Fruit fly (Drosophila melanogaster) whole organism, embryonic: ENCODE data around the gene CG10365.

Experiments used
- Antp ChIP-seq: fragments of 200-800 bp; sonication (Bioruptor generic); optimal IDR thresholded peaks from 3 replicates; lab custom pipeline; 2016; ENCODE audit warnings: missing biosample characterization, missing genetic modification characterization
- CG10209 ChIP-seq: fragments of 200-800 bp; sonication (Bioruptor generic); optimal IDR thresholded peaks from 3 replicates; lab custom pipeline; 2017; ENCODE audit warnings: missing biosample characterization, mild to moderate bottlenecking, missing genetic modification characterization, missing genetic modification reagents
- CG11504 ChIP-seq: fragments of 200-800 bp; sonication (Bioruptor generic); optimal IDR thresholded peaks from 3 replicates; lab custom pipeline; 2019; ENCODE audit warnings: missing biosample characterization, mild to moderate bottlenecking, missing genetic modification characterization, moderate library complexity
- CG11696 ChIP-seq: fragments of 200-800 bp; sonication (Bioruptor generic); IDR thresholded peaks from 2 replicates; pipeline ENCODE4 v1.3.6; 2022; ENCODE audit warnings: missing biosample characterization, missing genetic modification characterization
- CG12391 ChIP-seq: fragments of 200-800 bp; sonication (Bioruptor generic); optimal IDR thresholded peaks from 3 replicates; lab custom pipeline; 2018; ENCODE audit warnings: missing biosample characterization, mild to moderate bottlenecking, missing genetic modification characterization, moderate library complexity
- CG12744 ChIP-seq: fragments of 200-800 bp; sonication (Bioruptor generic); optimal IDR thresholded peaks from 2 replicates; lab custom pipeline; 2016; ENCODE audit warnings: missing biosample characterization, missing genetic modification characterization
- CG15514 ChIP-seq: fragments of 200-800 bp; sonication (Bioruptor generic); optimal IDR thresholded peaks from 3 replicates; lab custom pipeline; 2017; ENCODE audit warnings: missing biosample characterization, missing genetic modification characterization, mild to moderate bottlenecking, moderate library complexity, missing genetic modification reagents
- CG15696 ChIP-seq: fragments of 200-800 bp; sonication (Bioruptor generic); optimal IDR thresholded peaks from 2 replicates; lab custom pipeline; 2019; ENCODE audit warnings: missing biosample characterization, mild to moderate bottlenecking, missing genetic modification characterization, moderate library complexity
- CG16815 ChIP-seq: fragments of 200-800 bp; sonication (Bioruptor generic); optimal IDR thresholded peaks from 3 replicates; lab custom pipeline; 2017; ENCODE audit warnings: missing biosample characterization, mild to moderate bottlenecking, missing genetic modification characterization
- CG30431 ChIP-seq: fragments of 200-800 bp; sonication (Bioruptor generic); optimal IDR thresholded peaks from 2 replicates; lab custom pipeline; 2017; ENCODE audit warnings: missing biosample characterization, missing genetic modification characterization
- CG31365 ChIP-seq: fragments of 200-800 bp; sonication (Bioruptor generic); optimal IDR thresholded peaks from 2 replicates; lab custom pipeline; 2018; ENCODE audit warnings: missing biosample characterization, mild to moderate bottlenecking, missing genetic modification characterization
- CG3726 ChIP-seq: fragments of 200-800 bp; sonication (Bioruptor generic); IDR thresholded peaks from 3 replicates; pipeline ENCODE4, ENCODE4 v1.3.6; 2022; ENCODE audit warnings: missing biosample characterization, missing genetic modification characterization
- CG6272 ChIP-seq: fragments of 200-800 bp; sonication (Bioruptor generic); IDR thresholded peaks from 2 replicates; pipeline ENCODE4 v1.3.6; 2022; ENCODE audit warnings: missing biosample characterization, missing genetic modification characterization
- CG6813 ChIP-seq: fragments of 200-800 bp; sonication (Bioruptor generic); optimal IDR thresholded peaks from 2 replicates; lab custom pipeline; 2017; ENCODE audit warnings: missing biosample characterization, missing genetic modification characterization, mild to moderate bottlenecking, moderate library complexity, missing genetic modification reagents
- CG7372 ChIP-seq: fragments of 200-800 bp; sonication (Bioruptor generic); IDR thresholded peaks from 2 replicates; pipeline ENCODE4 v1.3.6; 2022; ENCODE audit warnings: missing biosample characterization, missing genetic modification characterization
- CG7928 ChIP-seq: fragments of 200-800 bp; sonication (Bioruptor generic); optimal IDR thresholded peaks from 2 replicates; lab custom pipeline; 2017; ENCODE audit warnings: missing biosample characterization, mild to moderate bottlenecking, missing genetic modification characterization
- CG8478 ChIP-seq: fragments of >200 bp; optimal IDR thresholded peaks from 2 replicates; lab custom pipeline; 2018
- CG8765 ChIP-seq: fragments of 200-800 bp; sonication (Bioruptor generic); IDR thresholded peaks from 2 replicates; pipeline ENCODE4 v1.3.6; 2022; ENCODE audit warnings: missing biosample characterization, missing genetic modification characterization
- CG8924 ChIP-seq: fragments of 200-800 bp; optimal IDR thresholded peaks from 3 replicates; lab custom pipeline; 2019; ENCODE audit warnings: missing biosample characterization, mild to moderate bottlenecking, missing genetic modification characterization, moderate library complexity
- CoRest ChIP-seq: fragments of 200-800 bp; sonication (Bioruptor generic); optimal IDR thresholded peaks from 3 replicates; lab custom pipeline; 2018; ENCODE audit warnings: missing biosample characterization, mild to moderate bottlenecking, missing genetic modification characterization, moderate library complexity
- Dek ChIP-seq: fragments of 200-800 bp; sonication (Bioruptor generic); optimal IDR thresholded peaks from 3 replicates; lab custom pipeline; 2019; ENCODE audit warnings: missing biosample characterization, mild to moderate bottlenecking, missing genetic modification characterization, moderate library complexity
- MBD-R2 ChIP-seq: fragments of 200-800 bp; sonication (Bioruptor generic); IDR thresholded peaks from 2 replicates; pipeline ENCODE4 v1.3.6; 2022; ENCODE audit warnings: missing biosample characterization, missing genetic modification characterization
- NFAT ChIP-seq: fragments of 200-800 bp; sonication (Bioruptor generic); IDR thresholded peaks from 2 replicates; pipeline ENCODE4 v1.3.6; 2022; ENCODE audit warnings: missing biosample characterization, missing genetic modification characterization
- Nf-YC ChIP-seq: fragments of 200-800 bp; optimal IDR thresholded peaks from 3 replicates; lab custom pipeline; 2019; ENCODE audit warnings: missing biosample characterization, mild to moderate bottlenecking, missing genetic modification characterization, moderate library complexity
- PHDP ChIP-seq: fragments of 200-800 bp; sonication (Bioruptor generic); optimal IDR thresholded peaks from 3 replicates; lab custom pipeline; 2018; ENCODE audit warnings: missing biosample characterization, mild to moderate bottlenecking, missing genetic modification characterization, moderate library complexity
- Poxn ChIP-seq: fragments of 200-800 bp; sonication (Bioruptor generic); IDR thresholded peaks from 2 replicates; pipeline ENCODE4 v1.3.6; 2022; ENCODE audit warnings: missing biosample characterization, missing genetic modification characterization
- Sry-β ChIP-seq: fragments of 200-800 bp; sonication (Bioruptor generic); optimal IDR thresholded peaks from 2 replicates; lab custom pipeline; 2018; ENCODE audit warnings: missing biosample characterization, mild to moderate bottlenecking, missing genetic modification characterization, moderate library complexity
- Taf1 ChIP-seq: fragments of 200-800 bp; sonication (Bioruptor generic); IDR thresholded peaks from 2 replicates; pipeline ENCODE4 v1.3.6; 2022; ENCODE audit warnings: missing biosample characterization, missing genetic modification characterization
- YL-1 ChIP-seq: fragments of 200-800 bp; sonication (Bioruptor generic); optimal IDR thresholded peaks from 3 replicates; lab custom pipeline; 2017; ENCODE audit warnings: missing biosample characterization, mild to moderate bottlenecking, missing genetic modification characterization
- ap ChIP-seq: fragments of 200-800 bp; sonication (Bioruptor generic); IDR thresholded peaks from 2 replicates; pipeline ENCODE4 v1.3.6; 2022; ENCODE audit warnings: missing biosample characterization, missing genetic modification characterization
- az2 ChIP-seq: fragments of 200-800 bp; sonication (Bioruptor generic); optimal IDR thresholded peaks from 3 replicates; lab custom pipeline; 2016; ENCODE audit warnings: missing biosample characterization, missing genetic modification characterization
- chif ChIP-seq, 2 experiments: fragments of 200-800 bp; sonication (Bioruptor generic); optimal IDR thresholded peaks; 3 replicates each; lab custom pipeline; 2016; ENCODE audit warnings: missing biosample characterization in 2 of 2, missing genetic modification characterization in 2 of 2
- dmrt11E ChIP-seq: fragments of 200-800 bp; sonication (Bioruptor generic); optimal IDR thresholded peaks from 3 replicates; lab custom pipeline; 2018; ENCODE audit warnings: missing biosample characterization, mild to moderate bottlenecking, missing genetic modification characterization, moderate library complexity
- fd102C ChIP-seq: fragments of 200-800 bp; sonication (Bioruptor generic); optimal IDR thresholded peaks from 2 replicates; lab custom pipeline; 2018; ENCODE audit warnings: missing biosample characterization, mild to moderate bottlenecking, missing genetic modification characterization, moderate library complexity
- fd3F ChIP-seq: fragments of 200-800 bp; sonication (Bioruptor generic); optimal IDR thresholded peaks from 2 replicates; lab custom pipeline; 2018; ENCODE audit warnings: missing biosample characterization, mild to moderate bottlenecking, missing genetic modification characterization, moderate library complexity
- fru ChIP-seq: fragments of >200 bp; optimal IDR thresholded peaks from 2 replicates; lab custom pipeline; 2017
- ftz-f1 ChIP-seq: fragments of 200-800 bp; sonication (Bioruptor generic); optimal IDR thresholded peaks from 2 replicates; lab custom pipeline; 2016; ENCODE audit warnings: missing biosample characterization, missing genetic modification characterization
- gcm ChIP-seq: fragments of 200-800 bp; sonication (Bioruptor generic); optimal IDR thresholded peaks from 2 replicates; lab custom pipeline; 2019; ENCODE audit warnings: missing biosample characterization, mild to moderate bottlenecking, missing genetic modification characterization, moderate library complexity
- jigr1 ChIP-seq: fragments of 200-800 bp; sonication (Bioruptor generic); IDR thresholded peaks from 3 replicates; pipeline ENCODE4 v1.3.6; 2022; ENCODE audit warnings: missing biosample characterization, missing genetic modification characterization
- nerfin-1 ChIP-seq: fragments of 200-800 bp; sonication (Bioruptor generic); optimal IDR thresholded peaks from 3 replicates; lab custom pipeline; 2019; ENCODE audit warnings: missing biosample characterization, mild to moderate bottlenecking, missing genetic modification characterization, moderate library complexity
- p53 ChIP-seq: fragments of 200-800 bp; sonication (Bioruptor generic); optimal IDR thresholded peaks from 2 replicates; lab custom pipeline; 2016; ENCODE audit warnings: missing biosample characterization, missing genetic modification characterization
- schlank ChIP-seq: fragments of 200-800 bp; sonication (Bioruptor generic); optimal IDR thresholded peaks from 2 replicates; lab custom pipeline; 2018; ENCODE audit warnings: missing biosample characterization, mild to moderate bottlenecking, missing genetic modification characterization
- sens-2 ChIP-seq: fragments of 200-800 bp; sonication (Bioruptor generic); IDR thresholded peaks from 2 replicates; pipeline ENCODE4 v1.3.6; 2022; ENCODE audit warnings: missing biosample characterization, missing genetic modification characterization
- slp2 ChIP-seq: fragments of 200-800 bp; sonication (Bioruptor generic); optimal IDR thresholded peaks from 2 replicates; lab custom pipeline; 2016; ENCODE audit warnings: missing biosample characterization, missing genetic modification characterization
- tap ChIP-seq: fragments of 200-800 bp; optimal IDR thresholded peaks from 3 replicates; lab custom pipeline; 2019; ENCODE audit warnings: missing biosample characterization, mild to moderate bottlenecking, missing genetic modification characterization, moderate library complexity
- toy ChIP-seq: fragments of 200-800 bp; sonication (Bioruptor generic); IDR thresholded peaks from 2 replicates; pipeline ENCODE4 v1.3.6; 2022; ENCODE audit warnings: missing biosample characterization, missing genetic modification characterization
- trh ChIP-seq: fragments of 200-800 bp; sonication (Bioruptor generic); optimal IDR thresholded peaks from 2 replicates; lab custom pipeline; 2016; ENCODE audit warnings: missing biosample characterization, missing genetic modification characterization
- twi ChIP-seq: fragments of 200-800 bp; optimal IDR thresholded peaks from 2 replicates; lab custom pipeline; 2019; ENCODE audit warnings: missing biosample characterization, mild to moderate bottlenecking, missing genetic modification characterization, moderate library complexity
- tx ChIP-seq: fragments of 200-800 bp; sonication (Bioruptor generic); optimal IDR thresholded peaks from 2 replicates; lab custom pipeline; 2016; ENCODE audit warnings: missing biosample characterization, missing genetic modification characterization
- zfh1 ChIP-seq: fragments of 200-800 bp; sonication (Bioruptor generic); IDR thresholded peaks from 3 replicates; pipeline ENCODE4 v1.3.6; 2022; ENCODE audit warnings: missing biosample characterization, missing genetic modification characterization

The CG10365 gene

DNA sequence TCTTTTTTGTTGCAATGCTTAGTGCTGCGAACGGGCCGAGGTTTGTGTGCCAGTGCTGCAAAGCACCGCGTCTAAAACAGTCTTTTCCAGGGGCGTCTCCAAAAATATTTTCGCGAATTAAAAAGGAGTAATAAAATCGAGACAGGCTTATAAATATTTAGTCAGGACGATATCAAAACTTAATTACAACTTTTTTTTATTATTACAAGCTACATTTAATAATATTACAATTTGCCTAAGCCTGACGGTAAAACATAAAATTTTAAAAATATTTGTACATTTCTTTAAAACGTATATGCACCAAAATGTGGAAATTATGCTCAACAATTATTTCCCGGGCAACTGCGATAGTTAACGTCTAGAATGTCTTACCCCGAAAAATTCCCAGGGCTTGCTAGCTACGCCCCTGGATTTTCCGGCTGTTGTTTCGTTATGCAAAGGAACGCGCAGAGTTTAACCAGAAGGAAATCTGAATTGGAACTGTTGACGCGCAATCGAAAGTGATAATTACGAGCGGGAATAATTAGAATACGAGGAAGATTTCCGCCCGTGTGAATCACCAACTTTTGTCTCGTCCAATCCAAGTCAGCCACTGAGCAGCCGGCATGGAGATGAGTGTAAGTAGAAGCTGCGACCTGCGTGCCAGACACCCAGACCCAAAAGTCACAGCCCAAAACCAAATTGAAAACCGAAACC lies 34.9 kb downstream of the CG10365 start, which contains the start of the genes PTPMT1 and Hrd3 (continued):
- TF ChIP-seq trh (GFP tag; lab: Kevin White, UChicago) (peak; percentile 97), fd102C (GFP tag; lab: Kevin White, UChicago) (peak; percentile 73), CG31365 (peak; percentile 78), gcm (GFP tag; lab: Kevin White, UChicago) (peak; percentile 97), CG30431 (GFP tag; lab: Kevin White, UChicago) (peak; percentile 98), tap (peak; percentile 96), p53 (GFP tag; lab: Kevin White, UChicago) (peak; percentile 89), fru (lab: Kevin White, UChicago) (no peak), dmrt11E (tag; lab: Kevin White, UChicago) (peak; percentile 99), Nf-YC (tag; lab: Kevin White, UChicago) (peak; percentile 93), CG15514 (GFP tag; lab: Kevin White, UChicago) (peak; percentile 91), az2 (peak; percentile 99), Poxn (GFP tag; lab: Robert Waterston, UW) (peak; percentile 88), CG8478 (lab: Kevin White, UChicago) (no peak), YL-1 (GFP tag; lab: Kevin White, UChicago) (peak; percentile 99), nerfin-1 (tag; lab: Kevin White, UChicago) (peak; percentile 98), ap (GFP tag; lab: Robert Waterston, UW) (peak; percentile 92), CG16815 (GFP tag; lab: Kevin White, UChicago) (peak; percentile 99), slp2 (GFP tag; lab: Kevin White, UChicago) (peak; percentile 97), schlank (peak; percentile 93), CG11696 (GFP tag; lab: Robert Waterston, UW) (peak; percentile 83), CG7372 (peak; percentile 95), CG10209 (peak; percentile 99), CoRest (tag; lab: Kevin White, UChicago) (peak; percentile 100), CG12744 (GFP tag; lab: Kevin White, UChicago) (peak; percentile 97), chif (GFP tag; optimal IDR thresholded peaks at IDR 0.05; lab: Kevin White, UChicago) (peak; percentile 97 to 98), CG11504 (peak; percentile 98), twi (tag; lab: Kevin White, UChicago) (peak; percentile 97), sens-2 (GFP tag; lab: Robert Waterston, UW) (peak; percentile 90), tx (GFP tag; lab: Kevin White, UChicago) (peak; percentile 97), NFAT (GFP tag; lab: Robert Waterston, UW) (no peak; the same call in none of the 2 replicates), ftz-f1 (GFP tag; lab: Kevin White, UChicago) (peak; percentile 84), Sry-β (GFP tag; lab: Kevin White, UChicago) (peak; percentile 70), CG6272 (peak; percentile 95), Antp (peak; percentile 96), CG6813 (GFP tag; lab: Kevin White, UChicago) (peak; percentile 96), fd3F (GFP tag; lab: Kevin White, UChicago) (peak; percentile 98), CG3726 (peak; percentile 93), jigr1 (GFP tag; lab: Robert Waterston, UW) (peak; percentile 91), toy (GFP tag; lab: Robert Waterston, UW) (peak; percentile 86), CG8924 (tag; lab: Kevin White, UChicago) (peak; percentile 99), Dek (tag; lab: Kevin White, UChicago) (peak; percentile 98), Taf1 (peak; percentile 86), CG12391 (peak; percentile 99), CG7928 (peak; percentile 82), zfh1 (GFP tag; lab: Robert Waterston, UW) (peak; percentile 96), CG8765 (GFP tag; lab: Robert Waterston, UW) (peak; percentile 93), MBD-R2 (GFP tag; lab: Robert Waterston, UW) (peak; percentile 84), PHDP (tag; lab: Kevin White, UChicago) (peak; percentile 98), CG15696 (tag; lab: Kevin White, UChicago) (peak; percentile 98)
